Worm (Caenorhabditis elegans) whole organism, midembryonic: Measurements from ENCODE around the gene T27A8.3.

Experiments
- T22C8.4 ChIP-seq: fragments of 200-800 bp; sonication (Bioruptor generic); IDR thresholded peaks from 2 replicates; pipeline ENCODE4 v1.3.6; 2022; ENCODE audit warnings: missing genetic modification characterization, missing compliant biosample characterization
- cog-1 ChIP-seq: sonication (generic microtip); optimal IDR thresholded peaks from 2 replicates; lab custom pipeline; 2016; ENCODE audit warnings: missing genetic modification characterization, missing compliant biosample characterization
- flt-1 ChIP-seq: fragments of 200-800 bp; sonication (Bioruptor generic); IDR thresholded peaks from 2 replicates; pipeline ENCODE4 v1.3.6; 2022; ENCODE audit warnings: missing genetic modification characterization, missing compliant biosample characterization
- klf-2 ChIP-seq: fragments of 200-800 bp; sonication (Bioruptor generic); conservative IDR thresholded peaks from 2 replicates; pipeline ENCODE4 v1.3.6; 2022; ENCODE audit warnings: missing genetic modification reagents, missing genetic modification characterization, missing compliant biosample characterization
- med-1 ChIP-seq: sonication (generic microtip); optimal IDR thresholded peaks from 2 replicates; lab custom pipeline; 2017; ENCODE audit warnings: missing genetic modification characterization, mild to moderate bottlenecking, missing compliant biosample characterization, antibody characterized with exemption, missing genetic modification reagents; ENCODE audit not compliant: insufficient read depth
- tab-1 ChIP-seq: fragments of 200-800 bp; sonication (Bioruptor generic); IDR thresholded peaks from 2 replicates; pipeline ENCODE4 v1.3.6; 2022; ENCODE audit warnings: missing genetic modification characterization, missing compliant biosample characterization
- ztf-23 ChIP-seq: fragments of 200-800 bp; sonication (Bioruptor generic); IDR thresholded peaks from 2 replicates; pipeline ENCODE4 v1.3.6; 2022; ENCODE audit warnings: missing genetic modification reagents, missing genetic modification characterization, missing compliant biosample characterization
- ztf-29 ChIP-seq: fragments of 200-800 bp; sonication (Bioruptor generic); IDR thresholded peaks from 2 replicates; pipeline ENCODE4 v1.3.6; 2022; ENCODE audit warnings: missing genetic modification reagents, missing genetic modification characterization, missing compliant biosample characterization

DNA sequence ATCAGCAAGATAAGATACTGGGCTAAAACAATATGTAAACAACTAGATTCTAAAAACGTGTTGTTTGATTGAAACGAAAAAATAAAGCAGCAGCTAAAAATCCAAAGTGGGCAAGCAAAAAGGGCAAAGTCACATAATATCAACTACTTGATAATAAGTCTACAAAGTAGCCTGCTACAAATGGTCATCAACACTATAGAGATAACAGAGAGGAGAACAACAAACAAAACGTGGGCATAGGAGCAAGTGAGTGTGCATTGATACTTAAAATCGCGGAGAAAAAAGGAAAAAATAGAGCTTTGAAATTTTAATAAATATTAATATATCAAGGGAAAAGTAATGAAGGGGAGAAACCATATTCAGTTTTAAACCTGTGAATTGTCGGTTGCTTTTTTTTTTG, 20.7 kb upstream of the T27A8.3 start:
- no peak for TF ChIP-seq ztf-29 (GFP tag; lab: Robert Waterston, UW)
- no peak for TF ChIP-seq T22C8.4 (GFP tag; lab: Robert Waterston, UW)
- no peak for TF ChIP-seq flt-1 (GFP tag; lab: Robert Waterston, UW)
- TF ChIP-seq ztf-23 (GFP tag; lab: Robert Waterston, UW) = no peak
- TF ChIP-seq med-1 (GFP tag; lab: Kevin White, UChicago) = no peak
- TF ChIP-seq cog-1 = no peak
- TF ChIP-seq klf-2 = no peak
- no peak for TF ChIP-seq tab-1
